Worm (Caenorhabditis elegans) whole organism, young adult: Measurements from ENCODE around the gene ctns-1.

Source experiments
- B0261.1 ChIP-seq: sonication (generic microtip); optimal IDR thresholded peaks from 2 replicates; lab custom pipeline; 2016; ENCODE audit warnings: mild to moderate bottlenecking, missing genetic modification characterization, moderate library complexity, missing compliant biosample characterization
- B0336.3 ChIP-seq: fragments of 200-800 bp; sonication (Bioruptor generic); IDR thresholded peaks from 2 replicates; pipeline ENCODE4 v1.3.6; 2022; ENCODE audit warnings: missing genetic modification characterization, missing compliant biosample characterization
- C17E4.6 ChIP-seq: fragments of 200-800 bp; sonication (Bioruptor generic); IDR thresholded peaks from 2 replicates; pipeline ENCODE4 v1.3.6; 2022; ENCODE audit warnings: missing genetic modification reagents, missing genetic modification characterization, missing compliant biosample characterization
- F33H1.4 ChIP-seq: fragments of 200-800 bp; sonication (Bioruptor generic); IDR thresholded peaks from 2 replicates; pipeline ENCODE4 v1.3.6; 2022; ENCODE audit warnings: missing genetic modification reagents, missing genetic modification characterization, missing compliant biosample characterization
- F37B4.10 ChIP-seq: fragments of 200-800 bp; sonication (Bioruptor generic); IDR thresholded peaks from 2 replicates; pipeline ENCODE4 v1.3.6; 2022; ENCODE audit warnings: missing genetic modification characterization, missing compliant biosample characterization
- F39B2.1 ChIP-seq: fragments of 200-800 bp; sonication (Bioruptor generic); IDR thresholded peaks from 2 replicates; pipeline ENCODE4 v1.3.6; 2022; ENCODE audit warnings: missing genetic modification reagents, missing genetic modification characterization, missing compliant biosample characterization
- F49E8.2 ChIP-seq: sonication (generic microtip); optimal IDR thresholded peaks from 3 replicates; lab custom pipeline; 2017; ENCODE audit warnings: missing genetic modification characterization, mild to moderate bottlenecking, missing compliant biosample characterization, antibody characterized with exemption, moderate library complexity; ENCODE audit not compliant: insufficient read depth
- F52B5.7 ChIP-seq: sonication (generic microtip); optimal IDR thresholded peaks from 2 replicates; lab custom pipeline; 2016; ENCODE audit warnings: mild to moderate bottlenecking, missing genetic modification characterization, missing compliant biosample characterization
- F57C9.4 ChIP-seq: sonication (generic microtip); optimal IDR thresholded peaks from 2 replicates; lab custom pipeline; 2017; ENCODE audit warnings: mild to moderate bottlenecking, missing genetic modification characterization, missing compliant biosample characterization
- Y79H2A.3 ChIP-seq: fragments of 200-800 bp; sonication (Bioruptor generic); conservative IDR thresholded peaks from 2 replicates; pipeline ENCODE4 v1.3.6; 2022; ENCODE audit warnings: missing genetic modification reagents, missing genetic modification characterization, missing compliant biosample characterization
- Y95B8A.8 ChIP-seq: fragments of 200-800 bp; sonication (Bioruptor generic); IDR thresholded peaks from 2 replicates; pipeline ENCODE4 v1.3.6; 2022; ENCODE audit warnings: missing genetic modification reagents, missing genetic modification characterization, missing compliant biosample characterization
- ama-1 ChIP-seq, 3 experiments: fragments of 150-350 bp in 1 of 3; sonication (generic microtip) in 2 of 3; optimal IDR thresholded peaks; 2 replicates each; lab custom pipeline; 2014 to 2018; ENCODE audit warnings: missing biosample characterization in 2 of 3, missing genetic modification characterization in 2 of 3, missing genetic modification reagents in 2 of 3
- aptf-2 ChIP-seq: fragments of 200-800 bp; sonication (Bioruptor generic); conservative IDR thresholded peaks from 2 replicates; pipeline ENCODE4 v1.3.6; 2022; ENCODE audit warnings: missing genetic modification reagents, missing genetic modification characterization, missing compliant biosample characterization
- aptf-3 ChIP-seq: fragments of 200-800 bp; sonication (Bioruptor generic); IDR thresholded peaks from 2 replicates; pipeline ENCODE4 v1.3.6; 2022; ENCODE audit warnings: missing genetic modification characterization, missing compliant biosample characterization
- bed-1 ChIP-seq: fragments of 200-800 bp; sonication (Bioruptor generic); IDR thresholded peaks from 2 replicates; pipeline ENCODE4 v1.3.6; 2022; ENCODE audit warnings: missing genetic modification reagents, missing genetic modification characterization, missing compliant biosample characterization
- cebp-2 ChIP-seq: fragments of 200-800 bp; sonication (Bioruptor generic); IDR thresholded peaks from 2 replicates; pipeline ENCODE4 v1.3.6; 2022; ENCODE audit warnings: missing genetic modification characterization, missing compliant biosample characterization
- ceh-100 ChIP-seq: fragments of 200-800 bp; sonication (Bioruptor generic); IDR thresholded peaks from 2 replicates; pipeline ENCODE4 v1.3.6; 2022; ENCODE audit warnings: missing genetic modification reagents, missing genetic modification characterization, missing compliant biosample characterization
- die-1 ChIP-seq: sonication (generic microtip); optimal IDR thresholded peaks from 2 replicates; lab custom pipeline; 2016; ENCODE audit warnings: missing genotype, mild to moderate bottlenecking, missing genetic modification characterization, missing compliant biosample characterization
- dpff-1 ChIP-seq: sonication (generic microtip); optimal IDR thresholded peaks from 2 replicates; lab custom pipeline; 2017; ENCODE audit warnings: mild to moderate bottlenecking, missing genetic modification characterization, missing compliant biosample characterization
- dpl-1 ChIP-seq: fragments of 150-350 bp; optimal IDR thresholded peaks from 2 replicates; lab custom pipeline; 2014; ENCODE audit warnings: missing biosample characterization, missing genetic modification reagents, missing genetic modification characterization
- ekl-4 ChIP-seq: fragments of 200-800 bp; sonication (Bioruptor generic); IDR thresholded peaks from 2 replicates; pipeline ENCODE4 v1.3.6; 2022; ENCODE audit warnings: missing genetic modification reagents, missing genetic modification characterization, missing compliant biosample characterization
- hlh-26 ChIP-seq: fragments of 200-800 bp; sonication (Bioruptor generic); conservative IDR thresholded peaks from 2 replicates; pipeline ENCODE4 v1.3.6; 2022; ENCODE audit warnings: missing genetic modification reagents, missing genetic modification characterization, missing compliant biosample characterization
- hmg-1.2 ChIP-seq: fragments of 200-800 bp; sonication (Bioruptor generic); IDR thresholded peaks from 2 replicates; pipeline ENCODE4 v1.3.6; 2022; ENCODE audit warnings: missing genetic modification reagents, missing genetic modification characterization, missing compliant biosample characterization
- let-607 ChIP-seq, 2 experiments: fragments of 200-800 bp in 1 of 2; sonication (Bioruptor generic) in 1 of 2; sonication (generic microtip) in 1 of 2; optimal IDR thresholded peaks; 2 replicates each; lab custom pipeline; 2016 to 2018; ENCODE audit warnings: mild to moderate bottlenecking in 2 of 2, missing compliant biosample characterization in 2 of 2, missing genetic modification characterization in 2 of 2, moderate library complexity in 2 of 2, missing genotype in 1 of 2
- lin-35 ChIP-seq, 3 experiments: fragments of 150-350 bp in 2 of 3; sonication (generic microtip) in 1 of 3; optimal IDR thresholded peaks; 2 replicates each; lab custom pipeline; 2014 to 2018; ENCODE audit warnings: missing biosample characterization in 3 of 3, missing genetic modification characterization in 3 of 3, missing genetic modification reagents in 3 of 3
- lin-54 ChIP-seq: fragments of 200-800 bp; sonication (Bioruptor generic); optimal IDR thresholded peaks from 2 replicates; lab custom pipeline; 2018; ENCODE audit warnings: mild to moderate bottlenecking, missing genetic modification characterization, missing compliant biosample characterization
- lsl-1 ChIP-seq: fragments of 200-800 bp; sonication (Bioruptor generic); optimal IDR thresholded peaks from 2 replicates; lab custom pipeline; 2018; ENCODE audit warnings: mild to moderate bottlenecking, missing genetic modification characterization, moderate library complexity, missing compliant biosample characterization
- madf-10 ChIP-seq: sonication (generic microtip); optimal IDR thresholded peaks from 2 replicates; lab custom pipeline; 2016; ENCODE audit warnings: mild to moderate bottlenecking, missing genetic modification characterization, missing compliant biosample characterization
- madf-6 ChIP-seq: fragments of 200-800 bp; sonication (Bioruptor generic); IDR thresholded peaks from 2 replicates; pipeline ENCODE4 v1.3.6; 2022; ENCODE audit warnings: missing genetic modification reagents, missing genetic modification characterization, missing compliant biosample characterization
- nfya-2 ChIP-seq: fragments of 200-800 bp; sonication (Bioruptor generic); IDR thresholded peaks from 2 replicates; pipeline ENCODE4 v1.3.6; 2022; ENCODE audit warnings: missing genetic modification reagents, missing genetic modification characterization, missing compliant biosample characterization
- nhr-179 ChIP-seq: sonication (generic microtip); optimal IDR thresholded peaks from 2 replicates; lab custom pipeline; 2016; ENCODE audit warnings: mild to moderate bottlenecking, missing genetic modification characterization, missing compliant biosample characterization
- nhr-80 ChIP-seq: sonication (generic microtip); optimal IDR thresholded peaks from 2 replicates; lab custom pipeline; 2016; ENCODE audit warnings: missing genetic modification characterization, missing compliant biosample characterization
- nhr-90 ChIP-seq: sonication (generic microtip); optimal IDR thresholded peaks from 2 replicates; lab custom pipeline; 2016; ENCODE audit warnings: missing genotype, mild to moderate bottlenecking, missing genetic modification characterization, missing compliant biosample characterization
- pha-4 ChIP-seq: fragments of 150-350 bp; sonication (generic microtip); optimal IDR thresholded peaks from 2 replicates; lab custom pipeline; 2014; ENCODE audit warnings: missing biosample characterization, missing genetic modification reagents, missing genetic modification characterization
- rpc-1 ChIP-seq, 2 experiments: fragments of 150-350 bp in 1 of 2; sonication (generic microtip) in 1 of 2; optimal IDR thresholded peaks; 2 replicates each; lab custom pipeline; 2014 to 2018; ENCODE audit warnings: missing biosample characterization in 1 of 2, missing genetic modification characterization in 1 of 2, missing genetic modification reagents in 1 of 2, missing genotype in 1 of 2
- sdz-38 ChIP-seq: sonication (generic microtip); optimal IDR thresholded peaks from 2 replicates; lab custom pipeline; 2016; ENCODE audit warnings: missing genotype, missing genetic modification characterization, missing compliant biosample characterization
- sea-2 ChIP-seq: fragments of 200-800 bp; sonication (Bioruptor generic); IDR thresholded peaks from 2 replicates; pipeline ENCODE4 v1.3.6; 2022; ENCODE audit warnings: missing genetic modification characterization, missing compliant biosample characterization
- snpc-1.3 ChIP-seq: sonication (generic microtip); optimal IDR thresholded peaks from 2 replicates; lab custom pipeline; 2017; ENCODE audit warnings: missing genetic modification characterization, mild to moderate bottlenecking, missing compliant biosample characterization, antibody characterized with exemption, moderate library complexity, missing genotype, missing genetic modification reagents; ENCODE audit not compliant: insufficient read depth
- snpc-4 ChIP-seq, 5 experiments: fragments of 150-350 bp in 1 of 5; sonication (generic microtip) in 4 of 5; optimal IDR thresholded peaks; 2 replicates each; lab custom pipeline; 2014 to 2018; ENCODE audit warnings: missing genetic modification characterization in 5 of 5, missing biosample characterization in 3 of 5, antibody characterized with exemption in 2 of 5, mild to moderate bottlenecking in 2 of 5, missing compliant biosample characterization in 2 of 5, missing genotype in 2 of 5, moderate library complexity in 2 of 5, missing genetic modification reagents in 1 of 5
- tbx-9 ChIP-seq: sonication (generic microtip); optimal IDR thresholded peaks from 2 replicates; lab custom pipeline; 2016; ENCODE audit warnings: borderline replicate concordance, missing genetic modification characterization, inconsistent platforms, missing compliant biosample characterization
- tlf-1 ChIP-seq: fragments of 200-800 bp; sonication (Bioruptor generic); optimal IDR thresholded peaks from 2 replicates; lab custom pipeline; 2018; ENCODE audit warnings: mild to moderate bottlenecking, missing genetic modification characterization, missing compliant biosample characterization
- unc-130 ChIP-seq: sonication (generic microtip); optimal IDR thresholded peaks from 2 replicates; lab custom pipeline; 2016; ENCODE audit warnings: missing genetic modification reagents, missing genetic modification characterization, missing compliant biosample characterization
- ztf-25 ChIP-seq: fragments of 200-800 bp; sonication (Bioruptor generic); IDR thresholded peaks from 2 replicates; pipeline ENCODE4 v1.3.6; 2022; ENCODE audit warnings: missing genetic modification reagents, missing genetic modification characterization, missing compliant biosample characterization
- ztf-28 ChIP-seq: fragments of 200-800 bp; sonication (Bioruptor generic); IDR thresholded peaks from 2 replicates; pipeline ENCODE4 v1.3.6; 2022; ENCODE audit warnings: missing genetic modification reagents, missing genetic modification characterization, missing compliant biosample characterization
- ztf-6 ChIP-seq: fragments of 200-800 bp; sonication (Bioruptor generic); IDR thresholded peaks from 2 replicates; pipeline ENCODE4 v1.3.6; 2022; ENCODE audit warnings: missing genetic modification reagents, missing genetic modification characterization, missing compliant biosample characterization

The ctns-1 gene

DNA sequence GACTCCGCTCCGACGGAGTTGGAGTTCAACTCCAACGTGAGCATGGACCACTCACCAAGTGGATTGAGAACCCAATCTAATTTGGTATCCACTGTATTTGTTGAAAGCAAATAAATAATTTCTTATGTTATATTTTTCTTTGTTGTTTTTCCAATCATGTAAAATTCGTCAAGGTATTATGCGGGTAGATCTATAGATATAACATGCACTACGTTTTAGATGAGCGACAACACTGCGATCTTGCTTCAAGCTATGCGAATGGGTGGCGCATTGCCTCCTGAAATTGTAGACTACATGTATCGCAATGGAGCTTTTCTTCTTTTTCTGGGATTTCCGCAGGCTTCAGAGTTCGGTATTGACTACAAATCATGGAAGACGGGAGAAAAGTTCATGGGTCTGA, 7.8 kb upstream of the ctns-1 start, which contains the start of gene F10B5.2 (continued):
- TF ChIP-seq let-607 (tag; optimal IDR thresholded peaks at IDR 0.05; lab: Kevin White, UChicago) (no peak), rpc-1 (optimal IDR thresholded peaks at IDR 0.05; lab: Kevin White, UChicago) (no peak), rpc-1 (tag; optimal IDR thresholded peaks at IDR 0.05; lab: Kevin White, UChicago) (no peak), madf-10 (no peak), lin-35 (GFP tag; optimal IDR thresholded peaks at IDR 0.05; lab: Kevin White, UChicago) (peak in 1 of 3 experiments; percentile 5), nhr-90 (tag; lab: Kevin White, UChicago) (no peak), nfya-2 (GFP tag; lab: Robert Waterston, UW) (no peak), hlh-26 (GFP tag; lab: Robert Waterston, UW) (no peak), dpff-1 (tag; lab: Kevin White, UChicago) (no peak), cebp-2 (GFP tag; lab: Robert Waterston, UW) (no peak), Y95B8A.8 (GFP tag; lab: Robert Waterston, UW) (no peak), tlf-1 (GFP tag; lab: Kevin White, UChicago) (peak; percentile 38), ama-1 (optimal IDR thresholded peaks at IDR 0.05; lab: Kevin White, UChicago) (no peak), ama-1 (GFP tag; optimal IDR thresholded peaks at IDR 0.05; lab: Kevin White, UChicago) (no peak), unc-130 (GFP tag; lab: Kevin White, UChicago) (peak; percentile 15), B0261.1 (no peak), bed-1 (no peak), Y79H2A.3 (GFP tag; lab: Robert Waterston, UW) (no peak), die-1 (tag; lab: Kevin White, UChicago) (no peak), nhr-179 (tag; lab: Kevin White, UChicago) (no peak), snpc-1.3 (peak; percentile 60), B0336.3 (peak; percentile 68; the same call in 1 of the 2 replicates), lin-54 (GFP tag; lab: Kevin White, UChicago) (peak; percentile 51), aptf-3 (GFP tag; lab: Robert Waterston, UW) (no peak), sdz-38 (no peak), ztf-25 (GFP tag; lab: Robert Waterston, UW) (0 out of 2 replicates have a peak, but pooled peaks have one; percentile 29), nhr-80 (tag; lab: Kevin White, UChicago) (no peak), dpl-1 (GFP tag; lab: Kevin White, UChicago) (peak; percentile 3), F52B5.7 (tag; lab: Kevin White, UChicago) (no peak), F49E8.2 (tag; lab: Kevin White, UChicago) (peak; percentile 53)
- TF ChIP-seq, all 124 proteins: peak for 27

DNA sequence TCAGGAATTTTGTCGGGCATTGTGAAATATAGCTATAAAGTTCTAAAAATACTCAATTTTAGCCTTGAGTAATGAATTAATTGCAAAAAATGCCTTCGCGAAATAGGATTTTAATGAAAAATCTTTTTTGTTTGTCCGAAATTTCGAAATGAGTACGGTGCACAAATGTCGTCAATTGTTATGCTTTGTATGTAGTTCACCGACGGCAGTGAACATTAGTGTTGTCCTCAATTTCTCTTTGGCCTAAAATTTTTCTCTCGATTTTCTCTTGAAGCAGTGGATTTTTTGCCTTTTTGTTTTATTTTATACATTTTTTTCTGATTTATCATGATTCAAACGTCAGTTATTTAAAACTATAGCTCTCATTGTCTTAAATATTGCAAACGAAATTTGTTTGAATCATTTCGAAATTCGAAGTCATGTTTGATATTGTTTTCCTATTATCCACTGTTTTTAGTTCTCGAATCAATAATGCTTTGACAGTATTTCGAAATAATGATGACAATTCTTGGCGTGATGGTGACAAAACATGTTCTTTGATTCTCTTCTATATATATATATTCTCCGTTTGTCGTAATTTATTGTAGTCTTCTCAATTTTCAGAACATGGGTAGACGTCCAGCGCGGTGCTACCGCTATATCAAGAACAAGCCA, 6.7 kb upstream of the ctns-1 start, which contains the start of the genes ints-11 and rpl-10:
TSS of gene ints-11 (minus strand) at position 201 of the 654 bp plus-strand sequence.
TSS of gene rpl-10 (plus strand) at position 604 of the 654 bp plus-strand sequence.
- TF ChIP-seq ztf-6 (GFP tag; lab: Robert Waterston, UW) (no peak), sea-2 (GFP tag; lab: Robert Waterston, UW) (no peak), ztf-28 (GFP tag; lab: Robert Waterston, UW) (no peak), tbx-9 (tag; lab: Kevin White, UChicago) (no peak), hmg-1.2 (GFP tag; lab: Robert Waterston, UW) (no peak), rpc-1 (optimal IDR thresholded peaks at IDR 0.05; lab: Kevin White, UChicago) (no peak), rpc-1 (tag; optimal IDR thresholded peaks at IDR 0.05; lab: Kevin White, UChicago) (no peak), lsl-1 (GFP tag; lab: Kevin White, UChicago) (peak; percentile 15), F57C9.4 (tag; lab: Kevin White, UChicago) (no peak), F33H1.4 (GFP tag; lab: Robert Waterston, UW) (peak; percentile 67), ekl-4 (GFP tag; lab: Robert Waterston, UW) (no peak), madf-6 (GFP tag; lab: Robert Waterston, UW) (no peak), pha-4 (tag; lab: Kevin White, UChicago) (peak; percentile 30), ceh-100 (GFP tag; lab: Robert Waterston, UW) (no peak), aptf-2 (GFP tag; lab: Robert Waterston, UW) (no peak), F37B4.10 (GFP tag; lab: Robert Waterston, UW) (no peak), F39B2.1 (GFP tag; lab: Robert Waterston, UW) (no peak), lin-35 (GFP tag; optimal IDR thresholded peaks at IDR 0.05; lab: Kevin White, UChicago) (peak in 1 of 3 experiments; percentile 18), C17E4.6 (GFP tag; lab: Robert Waterston, UW) (no peak), snpc-4 (GFP tag; optimal IDR thresholded peaks at IDR 0.05; lab: Kevin White, UChicago) (no peak), snpc-4 (tag; optimal IDR thresholded peaks at IDR 0.05; lab: Kevin White, UChicago) (peak in 1 of 4 experiments; percentile 47)
